Worm (Caenorhabditis elegans) whole organism, L2 larva: ENCODE measurements around the gene B0491.6.

Experiments
- C34F6.9 ChIP-seq: fragments of 150-350 bp; optimal IDR thresholded peaks from 2 replicates; lab custom pipeline; 2014; ENCODE audit warnings: missing biosample characterization, missing genetic modification characterization
- F13H6.1 ChIP-seq: sonication (generic microtip); optimal IDR thresholded peaks from 2 replicates; lab custom pipeline; 2016; ENCODE audit warnings: missing genetic modification characterization, missing compliant biosample characterization
- R02D3.7 ChIP-seq: fragments of 150-350 bp; optimal IDR thresholded peaks from 2 replicates; lab custom pipeline; 2014; ENCODE audit warnings: missing biosample characterization, missing genetic modification characterization
- Y55F3AM.14 ChIP-seq: fragments of 200-800 bp; sonication (Bioruptor generic); optimal IDR thresholded peaks from 2 replicates; lab custom pipeline; 2018; ENCODE audit warnings: mild to moderate bottlenecking, missing genetic modification characterization, missing compliant biosample characterization
- alr-1 ChIP-seq: fragments of 150-350 bp; optimal IDR thresholded peaks from 2 replicates; lab custom pipeline; 2014; ENCODE audit warnings: missing biosample characterization, missing genetic modification characterization
- aly-2 ChIP-seq: fragments of 150-350 bp; optimal IDR thresholded peaks from 2 replicates; lab custom pipeline; 2014; ENCODE audit warnings: missing biosample characterization, missing genetic modification characterization
- blmp-1 ChIP-seq: sonication (generic microtip); optimal IDR thresholded peaks from 2 replicates; lab custom pipeline; 2017; ENCODE audit warnings: missing genetic modification characterization, mild to moderate bottlenecking, missing compliant biosample characterization, antibody characterized with exemption, moderate library complexity; ENCODE audit not compliant: insufficient read depth
- ceh-16 ChIP-seq: fragments of 150-350 bp; optimal IDR thresholded peaks from 2 replicates; lab custom pipeline; 2014; ENCODE audit warnings: missing biosample characterization, missing genetic modification characterization
- ceh-82 ChIP-seq: fragments of 150-350 bp; optimal IDR thresholded peaks from 2 replicates; lab custom pipeline; 2014; ENCODE audit warnings: missing biosample characterization, missing genetic modification characterization
- crh-2 ChIP-seq: sonication (generic microtip); optimal IDR thresholded peaks from 2 replicates; lab custom pipeline; 2017; ENCODE audit warnings: missing biosample characterization, missing genetic modification characterization
- elt-1 ChIP-seq: fragments of 150-350 bp; optimal IDR thresholded peaks from 2 replicates; lab custom pipeline; 2014; ENCODE audit warnings: missing biosample characterization, missing genetic modification characterization
- fos-1 ChIP-seq: fragments of 150-350 bp; optimal IDR thresholded peaks from 2 replicates; lab custom pipeline; 2014; ENCODE audit warnings: missing biosample characterization, missing genetic modification characterization
- lin-11 ChIP-seq: fragments of 150-350 bp; sonication (generic microtip); optimal IDR thresholded peaks from 2 replicates; lab custom pipeline; 2014; ENCODE audit warnings: missing biosample characterization, missing genetic modification characterization, inconsistent platforms, mixed read lengths
- lin-13 ChIP-seq: fragments of 150-350 bp; optimal IDR thresholded peaks from 2 replicates; lab custom pipeline; 2014; ENCODE audit warnings: missing biosample characterization, missing genetic modification reagents, missing genetic modification characterization
- lsy-2 ChIP-seq, 2 experiments: fragments of 150-350 bp in 1 of 2; sonication (generic microtip) in 1 of 2; optimal IDR thresholded peaks; 2 replicates each; lab custom pipeline; 2014 to 2017; ENCODE audit warnings: missing biosample characterization in 2 of 2, missing genetic modification characterization in 2 of 2
- mab-5 ChIP-seq: fragments of 150-350 bp; optimal IDR thresholded peaks from 2 replicates; lab custom pipeline; 2014; ENCODE audit warnings: missing biosample characterization, missing genetic modification characterization
- mbf-1 ChIP-seq: sonication (generic microtip); optimal IDR thresholded peaks from 2 replicates; lab custom pipeline; 2017; ENCODE audit warnings: missing biosample characterization, missing genetic modification characterization
- mdl-1 ChIP-seq, 2 experiments: fragments of 150-350 bp in 1 of 2; sonication (generic microtip) in 1 of 2; optimal IDR thresholded peaks; 2 replicates each; lab custom pipeline; 2017; ENCODE audit warnings: missing biosample characterization in 2 of 2, missing genetic modification characterization in 2 of 2
- nhr-10 ChIP-seq: sonication (generic microtip); optimal IDR thresholded peaks from 2 replicates; lab custom pipeline; 2017; ENCODE audit warnings: missing biosample characterization, missing genetic modification characterization
- nhr-11 ChIP-seq: fragments of 150-350 bp; optimal IDR thresholded peaks from 2 replicates; lab custom pipeline; 2014; ENCODE audit warnings: missing biosample characterization, missing genetic modification characterization
- nhr-12 ChIP-seq: fragments of 150-350 bp; optimal IDR thresholded peaks from 2 replicates; lab custom pipeline; 2014; ENCODE audit warnings: missing biosample characterization, missing genetic modification characterization
- nhr-129 ChIP-seq: fragments of 150-350 bp; optimal IDR thresholded peaks from 2 replicates; lab custom pipeline; 2014; ENCODE audit warnings: missing biosample characterization, missing genetic modification characterization
- nhr-21 ChIP-seq: fragments of 150-350 bp; optimal IDR thresholded peaks from 2 replicates; lab custom pipeline; 2014; ENCODE audit warnings: missing biosample characterization, missing genetic modification characterization
- nhr-23 ChIP-seq: fragments of 150-350 bp; optimal IDR thresholded peaks from 2 replicates; lab custom pipeline; 2014; ENCODE audit warnings: missing biosample characterization, missing genetic modification reagents, missing genetic modification characterization
- nhr-237 ChIP-seq: fragments of 150-350 bp; optimal IDR thresholded peaks from 2 replicates; lab custom pipeline; 2014; ENCODE audit warnings: missing biosample characterization, missing genetic modification characterization
- nhr-6 ChIP-seq: fragments of 150-350 bp; optimal IDR thresholded peaks from 2 replicates; lab custom pipeline; 2014; ENCODE audit warnings: missing biosample characterization, missing genetic modification characterization
- peb-1 ChIP-seq: fragments of 150-350 bp; optimal IDR thresholded peaks from 2 replicates; lab custom pipeline; 2014; ENCODE audit warnings: missing biosample characterization, missing genetic modification characterization
- sem-4 ChIP-seq: fragments of 150-350 bp; optimal IDR thresholded peaks from 2 replicates; lab custom pipeline; 2014; ENCODE audit warnings: missing biosample characterization, missing genetic modification reagents, missing genetic modification characterization
- skn-1 ChIP-seq: sonication (generic microtip); optimal IDR thresholded peaks from 2 replicates; lab custom pipeline; 2017; ENCODE audit warnings: missing biosample characterization, missing genetic modification characterization
- sma-9 ChIP-seq, 2 experiments: fragments of 150-350 bp in 1 of 2; sonication (generic microtip) in 1 of 2; optimal IDR thresholded peaks; 2 replicates each; lab custom pipeline; 2014 to 2016; ENCODE audit warnings: missing genetic modification characterization in 2 of 2, mild to moderate bottlenecking in 1 of 2, missing biosample characterization in 1 of 2, missing compliant biosample characterization in 1 of 2, missing genetic modification reagents in 1 of 2, moderate library complexity in 1 of 2
- snpc-4 ChIP-seq: fragments of 150-350 bp; optimal IDR thresholded peaks from 2 replicates; lab custom pipeline; 2014; ENCODE audit warnings: missing biosample characterization, missing genetic modification characterization
- unc-39 ChIP-seq: fragments of 150-350 bp; optimal IDR thresholded peaks from 2 replicates; lab custom pipeline; 2014; ENCODE audit warnings: missing biosample characterization, missing genetic modification characterization
- unc-55 ChIP-seq: fragments of 150-350 bp; sonication (generic microtip); optimal IDR thresholded peaks from 3 replicates; lab custom pipeline; 2014; ENCODE audit warnings: missing biosample characterization, missing genetic modification reagents, missing genetic modification characterization
- unc-62 ChIP-seq: fragments of 150-350 bp; optimal IDR thresholded peaks from 2 replicates; lab custom pipeline; 2014; ENCODE audit warnings: missing biosample characterization, missing genetic modification reagents, missing genetic modification characterization
- zag-1 ChIP-seq: fragments of 150-350 bp; optimal IDR thresholded peaks from 2 replicates; lab custom pipeline; 2014; ENCODE audit warnings: missing biosample characterization, missing genetic modification characterization
- ztf-1 ChIP-seq: fragments of 200-800 bp; sonication (Bioruptor generic); conservative IDR thresholded peaks from 2 replicates; pipeline ENCODE4 v1.3.6; 2022; ENCODE audit warnings: missing genetic modification characterization, missing compliant biosample characterization
- ztf-11 ChIP-seq: sonication (generic microtip); optimal IDR thresholded peaks from 2 replicates; lab custom pipeline; 2017; ENCODE audit warnings: missing biosample characterization, missing genetic modification characterization
- ztf-4 ChIP-seq: fragments of 150-350 bp; optimal IDR thresholded peaks from 2 replicates; lab custom pipeline; 2014; ENCODE audit warnings: missing biosample characterization, missing genetic modification characterization

Gene B0491.6

DNA sequence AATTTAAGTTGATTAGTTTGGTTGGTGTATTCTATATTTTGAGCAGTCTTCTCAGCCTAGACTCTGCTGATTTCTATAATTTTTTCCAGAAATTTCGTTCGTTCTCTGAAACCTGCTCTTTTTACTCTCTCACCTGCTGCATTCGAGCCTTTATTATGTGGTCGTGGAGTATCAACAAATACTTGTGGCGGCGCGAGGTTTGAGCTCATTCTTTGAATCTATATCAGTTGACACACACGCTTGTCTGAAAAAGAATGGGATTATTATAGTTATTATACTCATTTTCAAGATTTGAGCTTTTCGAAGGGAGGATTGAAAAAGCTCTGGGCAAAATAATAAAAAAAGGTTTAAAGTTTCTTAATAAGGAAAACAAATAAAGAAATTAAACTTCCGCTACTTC is 27.9 kb upstream of the B0491.6 start:
- TF ChIP-seq nhr-129 (tag; lab: Kevin White, UChicago) (no peak), lin-11 (peak; percentile 9), lsy-2 (tag; optimal IDR thresholded peaks at IDR 0.05; lab: Kevin White, UChicago) (no peak), C34F6.9 (tag; lab: Kevin White, UChicago) (no peak)

DNA sequence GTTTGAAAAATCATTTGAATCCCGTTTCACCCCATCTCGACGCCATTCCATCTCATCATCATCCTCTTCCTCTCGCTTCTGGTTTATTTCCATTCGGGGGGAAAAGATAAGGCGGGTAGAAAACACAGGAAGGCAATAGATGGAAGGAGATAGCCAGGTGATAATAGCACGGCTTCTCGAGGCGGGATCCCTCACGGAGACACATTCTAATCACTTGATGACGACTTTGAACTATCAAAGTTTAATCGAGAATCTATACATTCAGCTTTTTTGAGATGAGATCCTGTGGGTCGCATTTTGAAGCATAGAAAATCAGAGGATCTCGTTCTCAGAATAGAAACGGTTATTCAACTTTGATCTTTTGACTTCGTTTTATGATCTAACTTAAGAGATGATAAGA is 23.8 kb upstream of the B0491.6 start, which contains the start of gene C33B4.2:
TSS of gene C33B4.2 (minus strand) at position 165 of the 400 bp plus-strand sequence.
- no peak for TF ChIP-seq skn-1 (tag; lab: Kevin White, UChicago)
- peak; percentile 46 for TF ChIP-seq nhr-21
- TF ChIP-seq, all 48 proteins: peak for 1

ce11 chrII:11361751-11362150 is 13.6 kb upstream of the B0491.6 start:
- no peak for TF ChIP-seq fos-1
- no peak for TF ChIP-seq lin-13
- no peak for TF ChIP-seq ztf-1 (GFP tag; lab: Robert Waterston, UW)
- no peak for TF ChIP-seq unc-62 (GFP tag; lab: Kevin White, UChicago)
- TF ChIP-seq unc-55 (GFP tag; lab: Kevin White, UChicago), result no peak
- no peak for TF ChIP-seq mdl-1 (tag; optimal IDR thresholded peaks at IDR 0.05; lab: Kevin White, UChicago)

DNA sequence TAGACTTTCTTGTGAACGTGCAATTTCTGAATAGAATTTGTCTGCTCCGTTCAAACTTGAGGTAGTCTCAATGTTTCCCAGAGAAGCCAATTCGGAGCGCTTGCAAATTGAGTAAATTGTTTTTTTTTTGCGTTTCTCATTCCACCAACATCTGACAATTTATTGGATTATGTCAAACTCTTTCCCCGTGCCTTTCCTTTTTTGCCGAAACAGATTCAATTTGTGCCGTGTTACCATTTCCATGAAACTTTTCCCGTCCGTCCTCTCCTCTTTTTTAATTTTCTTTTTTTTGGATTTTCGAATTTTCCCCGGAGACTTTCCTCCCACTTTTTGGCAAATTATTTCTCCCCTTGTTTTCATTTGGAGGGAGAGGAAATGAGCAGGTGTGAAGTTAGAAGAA is 5.3 kb upstream of the B0491.6 start:
- TF ChIP-seq crh-2 (no peak), ceh-82 (no peak), unc-55 (GFP tag; lab: Kevin White, UChicago) (no peak), nhr-237 (tag; lab: Kevin White, UChicago) (no peak), R02D3.7 (tag; lab: Kevin White, UChicago) (no peak), alr-1 (tag; lab: Kevin White, UChicago) (no peak), zag-1 (tag; lab: Kevin White, UChicago) (no peak), sem-4 (tag; lab: Kevin White, UChicago) (no peak)

DNA sequence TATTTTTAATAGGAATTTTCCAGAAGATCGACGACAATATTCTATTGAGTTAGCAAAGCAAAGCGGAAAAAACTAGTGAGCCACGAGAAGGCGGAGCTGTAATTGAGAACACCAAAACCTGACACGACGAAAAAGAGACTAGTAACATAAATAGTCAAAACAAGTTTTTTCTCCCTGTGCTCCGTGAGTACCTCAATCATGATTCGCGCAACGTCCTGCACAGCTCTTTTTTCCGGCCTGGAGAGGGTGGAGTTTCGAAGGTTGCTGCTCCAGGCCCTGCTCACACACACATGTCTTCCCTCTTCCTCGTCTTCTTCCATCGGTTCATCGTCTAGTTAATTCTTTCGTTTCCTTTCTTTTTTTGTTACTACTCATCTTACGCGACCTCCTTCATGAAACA is 3.5 kb upstream of the B0491.6 start, which contains the start of gene clh-2:
TSS of gene clh-2 (plus strand) at position 301 of the 400 bp plus-strand sequence.
- TF ChIP-seq ztf-11 (tag; lab: Kevin White, UChicago) (no peak), unc-39 (no peak), lin-11 (no peak), fos-1 (no peak), nhr-6 (tag; lab: Kevin White, UChicago) (no peak), nhr-10 (tag; lab: Kevin White, UChicago) (no peak), Y55F3AM.14 (GFP tag; lab: Kevin White, UChicago) (no peak)

DNA sequence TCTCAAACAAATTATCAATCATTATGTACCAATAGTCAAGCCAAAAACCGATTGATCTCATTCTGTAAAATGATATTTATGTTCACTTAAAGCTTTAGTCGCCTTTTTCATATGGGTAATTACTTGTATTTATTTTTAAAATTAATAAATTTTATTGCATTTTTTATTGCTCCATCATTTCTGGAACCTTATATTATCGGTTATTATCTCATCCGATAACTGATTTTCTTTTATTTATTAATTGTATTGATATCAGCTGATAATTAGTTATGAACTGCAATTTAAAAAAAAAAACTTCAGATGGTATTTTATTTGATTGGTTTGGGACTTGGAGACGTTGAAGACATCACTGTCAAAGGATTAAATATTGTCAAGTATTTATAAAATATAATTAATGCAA is 1.7 kb upstream of the B0491.6 start, which contains the start of gene dph-5:
TSS of gene dph-5 (plus strand) at position 301 of the 400 bp plus-strand sequence.
- TF ChIP-seq aly-2 (tag; lab: Kevin White, UChicago) (no peak), ceh-16 (no peak), Y55F3AM.14 (GFP tag; lab: Kevin White, UChicago) (no peak), lin-13 (no peak), ztf-1 (GFP tag; lab: Robert Waterston, UW) (no peak), blmp-1 (no peak), lin-11 (no peak), snpc-4 (no peak), C34F6.9 (tag; lab: Kevin White, UChicago) (no peak), ztf-11 (tag; lab: Kevin White, UChicago) (no peak), nhr-12 (tag; lab: Kevin White, UChicago) (no peak), crh-2 (no peak), nhr-21 (no peak), mbf-1 (no peak), nhr-11 (tag; lab: Kevin White, UChicago) (no peak)
- TF ChIP-seq, all 48 proteins: peak for 0

DNA sequence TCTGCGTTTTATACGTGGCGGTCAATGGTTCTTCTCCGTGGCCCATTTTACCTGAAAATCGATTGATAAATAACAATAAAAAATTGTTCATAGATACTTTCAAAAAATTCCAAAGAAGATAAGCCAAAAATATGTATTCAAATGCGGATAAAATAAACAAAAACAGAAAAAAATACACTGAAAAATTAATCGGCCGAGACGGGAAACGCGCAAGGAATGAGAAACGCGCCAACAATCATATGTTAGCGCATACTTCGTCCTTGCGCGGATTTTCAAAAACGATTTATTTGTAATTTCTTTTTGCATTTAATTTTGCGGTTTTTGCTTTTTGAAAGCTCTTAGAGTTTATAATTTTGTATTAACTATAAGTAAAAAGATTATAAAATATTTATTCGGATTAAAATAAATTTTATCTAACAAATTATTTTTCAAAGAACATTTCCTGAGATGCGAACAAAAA is 2.5 kb downstream of the B0491.6 start, which contains the start of gene nduf-11:
TSS of gene nduf-11 (minus strand) at position 51 of the 460 bp plus-strand sequence.
- peak; percentile 72 for TF ChIP-seq mab-5 (tag; lab: Kevin White, UChicago)
- no peak for TF ChIP-seq alr-1 (tag; lab: Kevin White, UChicago)
- TF ChIP-seq ceh-16, result no peak
- no peak for TF ChIP-seq mbf-1
- TF ChIP-seq ztf-4 (tag; lab: Kevin White, UChicago), result peak; percentile 65
- TF ChIP-seq sem-4 (tag; lab: Kevin White, UChicago), result peak; percentile 77
- TF ChIP-seq nhr-23 (tag; lab: Kevin White, UChicago), result no peak
- peak; percentile 59 for TF ChIP-seq fos-1
- TF ChIP-seq R02D3.7 (tag; lab: Kevin White, UChicago), result peak; percentile 57
- TF ChIP-seq unc-39, result no peak
- TF ChIP-seq F13H6.1 (tag; lab: Kevin White, UChicago), result peak; percentile 81
- TF ChIP-seq nhr-11 (tag; lab: Kevin White, UChicago), result no peak
- TF ChIP-seq ztf-11 (tag; lab: Kevin White, UChicago), result no peak
- TF ChIP-seq elt-1 (tag; lab: Kevin White, UChicago), result no peak
- TF ChIP-seq Y55F3AM.14 (GFP tag; lab: Kevin White, UChicago), result no peak
- TF ChIP-seq crh-2, result peak; percentile 89
- peak; percentile 58 for TF ChIP-seq nhr-10 (tag; lab: Kevin White, UChicago)
- peak in 1 of 2 experiments; percentile 7 for TF ChIP-seq mdl-1 (tag; optimal IDR thresholded peaks at IDR 0.05; lab: Kevin White, UChicago)
- TF ChIP-seq peb-1 (tag; lab: Kevin White, UChicago), result no peak
- TF ChIP-seq sma-9 (GFP tag; optimal IDR thresholded peaks at IDR 0.05; lab: Kevin White, UChicago), result peak; percentile 91
- no peak for TF ChIP-seq sma-9 (tag; optimal IDR thresholded peaks at IDR 0.05; lab: Kevin White, UChicago)
- TF ChIP-seq nhr-6 (tag; lab: Kevin White, UChicago), result no peak
- TF ChIP-seq zag-1 (tag; lab: Kevin White, UChicago), result peak; percentile 5
- TF ChIP-seq blmp-1, result no peak
- peak; percentile 75 for TF ChIP-seq nhr-21
- peak; percentile 67 for TF ChIP-seq lin-11
